Fruit fly (Drosophila melanogaster): ENCODE results near the gene z.

z gene

DNA sequence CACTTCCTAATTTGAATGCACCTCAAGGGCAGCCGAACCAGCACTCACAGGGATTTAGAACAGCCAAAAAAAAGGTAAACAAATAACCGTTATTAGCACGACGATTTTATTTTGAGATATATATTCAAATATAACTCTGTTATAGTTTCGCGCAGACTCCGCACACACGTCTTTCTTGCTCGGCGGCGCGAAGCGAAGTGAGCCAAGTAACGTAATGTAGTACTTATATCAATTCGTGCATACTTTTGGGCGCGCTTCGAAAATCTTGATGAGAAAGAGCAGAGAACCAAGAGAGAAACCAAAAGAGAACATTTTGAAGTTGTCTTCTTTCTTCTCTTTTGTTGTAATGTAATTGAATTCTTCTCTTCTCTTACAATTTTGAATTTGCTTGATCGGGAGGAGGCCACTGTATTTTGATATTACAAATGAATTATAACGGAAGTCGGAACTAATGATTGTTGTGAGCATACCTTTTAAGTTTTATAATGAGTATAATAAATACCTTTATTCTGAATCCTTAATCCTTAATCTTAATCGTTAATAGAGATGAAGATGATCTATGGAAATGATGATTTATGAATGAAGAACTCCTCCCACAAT is 22.4 kb downstream of the z start, which contains the start of gene boi (continued):
- TF ChIP-seq CG11456 (GFP tag; IDR thresholded peaks at IDR 0.05) (no peak), lab (GFP tag; optimal IDR thresholded peaks at IDR 0.05) (peak; percentile 38), CG16779 (GFP tag; IDR thresholded peaks at IDR 0.05) (no peak), CG34422 (GFP tag; IDR thresholded peaks at IDR 0.05) (peak; percentile 39; the same call in 1 of the 3 replicates), maf-S (GFP tag; optimal IDR thresholded peaks at IDR 0.05) (no peak), odd (GFP tag; optimal IDR thresholded peaks at IDR 0.05) (peak; percentile 8), CG3163 (GFP tag; optimal IDR thresholded peaks at IDR 0.05) (peak; percentile 99), CG17829 (tag; optimal IDR thresholded peaks at IDR 0.05) (peak; percentile 18), CG2875 (GFP tag; optimal IDR thresholded peaks at IDR 0.05) (peak; percentile 4), Jarid2 (GFP tag; optimal IDR thresholded peaks at IDR 0.05) (peak; percentile 85), CG7357 (GFP tag; IDR thresholded peaks at IDR 0.05) (no peak), Sry-δ (GFP tag; optimal IDR thresholded peaks at IDR 0.05) (no peak), chinmo (GFP tag; IDR thresholded peaks at IDR 0.05; ENCODE audit: partially characterized antibody) (0 out of 4 replicates have a peak, but pooled peaks have one; percentile 40), Eip74EF (GFP tag; optimal IDR thresholded peaks at IDR 0.05) (no peak), CG4404 (GFP tag; IDR thresholded peaks at IDR 0.05) (no peak), CG16813 (GFP tag; IDR thresholded peaks at IDR 0.05; ENCODE audit: partially characterized antibody) (peak; percentile 31; the same call in 1 of the 3 replicates), CG7271 (tag; optimal IDR thresholded peaks at IDR 0.05) (peak; percentile 47), yki (optimal IDR thresholded peaks at IDR 0.05) (peak; percentile 24), pan (optimal IDR thresholded peaks at IDR 0.05) (no peak), pan (GFP tag; optimal IDR thresholded peaks at IDR 0.05 in 1 of 2, IDR thresholded peaks at IDR 0.05 in 1 of 2) (peak in 1 of 2 experiments; percentile 25), CG15696 (tag; optimal IDR thresholded peaks at IDR 0.05) (no peak), D19A (tag; optimal IDR thresholded peaks at IDR 0.05) (peak; percentile 17), GATAe (GFP tag; conservative IDR thresholded peaks at IDR 0.05) (no peak), ftz-f1 (GFP tag; optimal IDR thresholded peaks at IDR 0.05) (peak; percentile 49), CG42726 (GFP tag; IDR thresholded peaks at IDR 0.05; ENCODE audit: partially characterized antibody) (peak; percentile 49; the same call in 1 of the 2 replicates), HmgD (GFP tag; optimal IDR thresholded peaks at IDR 0.05) (no peak), CG13287 (GFP tag; IDR thresholded peaks at IDR 0.05; ENCODE audit: partially characterized antibody) (peak; percentile 33; the same call in 1 of the 2 replicates), hkb (optimal IDR thresholded peaks at IDR 0.05) (no peak), hkb (GFP tag; IDR thresholded peaks at IDR 0.05) (peak; percentile 50), kni (GFP tag; optimal IDR thresholded peaks at IDR 0.05) (peak; percentile 66), CG3995 (GFP tag; optimal IDR thresholded peaks at IDR 0.05) (no peak), CG17912 (GFP tag; optimal IDR thresholded peaks at IDR 0.05) (peak; percentile 30), CrebB (tag; optimal IDR thresholded peaks at IDR 0.05) (peak; percentile 4), chm (GFP tag; IDR thresholded peaks at IDR 0.05) (peak; percentile 67), NK7.1 (GFP tag; optimal IDR thresholded peaks at IDR 0.05) (no peak), nom (GFP tag; optimal IDR thresholded peaks at IDR 0.05) (peak; percentile 36), CG43689 (GFP tag; IDR thresholded peaks at IDR 0.05) (no peak), vvl (GFP tag; IDR thresholded peaks at IDR 0.05) (peak; percentile 51; the same call in 1 of the 2 replicates), CG17385 (GFP tag; optimal IDR thresholded peaks at IDR 0.05) (peak; percentile 12), CG12391 (tag; optimal IDR thresholded peaks at IDR 0.05) (peak; percentile 25), CG8290 (GFP tag; optimal IDR thresholded peaks at IDR 0.05) (no peak), CG8290 (tag; optimal IDR thresholded peaks at IDR 0.05) (peak in 1 of 2 experiments; percentile 25), CG10979 (tag; optimal IDR thresholded peaks at IDR 0.05) (peak; percentile 8), gro (GFP tag; optimal IDR thresholded peaks at IDR 0.05) (peak; percentile 33), mld (GFP tag; IDR thresholded peaks at IDR 0.05; ENCODE audit: partially characterized antibody) (0 out of 3 replicates have a peak, but pooled peaks have one; percentile 15), dmrt99B (tag; optimal IDR thresholded peaks at IDR 0.05) (no peak), Xrp1 (GFP tag; IDR thresholded peaks at IDR 0.05) (no peak), so (GFP tag; IDR thresholded peaks at IDR 0.05) (peak; percentile 52; the same call in 1 of the 3 replicates), Doc3 (GFP tag; IDR thresholded peaks at IDR 0.05; ENCODE audit: partially characterized antibody) (no peak)
